Worm (Caenorhabditis elegans) whole organism, early embryonic: ENCODE results near the gene far-7.

Experiments used
- ama-1 ChIP-seq: fragments of 150-350 bp; optimal IDR thresholded peaks from 2 replicates; lab custom pipeline; 2014
- flt-1 ChIP-seq: fragments of 200-800 bp; sonication (Bioruptor generic); IDR thresholded peaks from 2 replicates; pipeline ENCODE4 v1.3.6; 2022; ENCODE audit warnings: missing genetic modification characterization, missing compliant biosample characterization
- hmbx-1 ChIP-seq: sonication (generic microtip); optimal IDR thresholded peaks from 2 replicates; lab custom pipeline; 2016; ENCODE audit warnings: mild to moderate bottlenecking, missing genetic modification characterization, missing compliant biosample characterization
- hmg-4 ChIP-seq: fragments of 200-800 bp; sonication (Bioruptor generic); optimal IDR thresholded peaks from 2 replicates; lab custom pipeline; 2018; ENCODE audit warnings: mild to moderate bottlenecking, missing genetic modification characterization, missing compliant biosample characterization
- pes-1 ChIP-seq: fragments of 200-800 bp; sonication (Bioruptor generic); IDR thresholded peaks from 2 replicates; pipeline ENCODE4 v1.3.6; 2022; ENCODE audit warnings: missing genetic modification reagents, missing genetic modification characterization, missing compliant biosample characterization
- scrt-1 ChIP-seq: fragments of 200-800 bp; sonication (Bioruptor generic); IDR thresholded peaks from 2 replicates; pipeline ENCODE4 v1.3.6; 2022; ENCODE audit warnings: missing genetic modification characterization, missing compliant biosample characterization
- sea-1 ChIP-seq: fragments of 200-800 bp; sonication (Bioruptor generic); conservative IDR thresholded peaks from 2 replicates; pipeline ENCODE4 v1.3.6; 2022; ENCODE audit warnings: missing genetic modification characterization, missing compliant biosample characterization
- tra-4 ChIP-seq: sonication (generic microtip); optimal IDR thresholded peaks from 2 replicates; lab custom pipeline; 2017; ENCODE audit warnings: missing genetic modification characterization, missing compliant biosample characterization

DNA sequence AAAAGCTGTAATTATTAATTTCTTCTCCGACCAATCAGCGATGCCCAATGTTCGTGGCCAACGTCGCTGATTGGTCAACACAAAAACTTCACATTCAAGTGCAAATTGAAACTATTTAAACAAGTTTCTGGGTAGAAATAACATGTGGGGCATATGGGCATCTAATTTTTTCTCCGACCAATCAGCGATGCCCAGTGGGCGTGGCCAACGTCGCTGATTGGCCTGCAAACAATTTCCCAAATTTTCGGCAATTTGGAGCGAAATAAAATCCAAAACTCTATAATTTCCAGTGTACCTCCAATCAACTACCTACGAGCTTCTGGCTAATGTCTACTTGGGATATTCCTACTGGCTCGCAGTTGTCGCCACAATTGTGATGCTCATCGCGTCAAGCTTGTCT, 21.7 kb downstream of the far-7 start:
- TF ChIP-seq ama-1 (lab: Kevin White, UChicago) (no peak), hmg-4 (no peak), flt-1 (GFP tag; lab: Robert Waterston, UW) (no peak), tra-4 (no peak), scrt-1 (GFP tag; lab: Robert Waterston, UW) (no peak), pes-1 (no peak), sea-1 (GFP tag; lab: Robert Waterston, UW) (no peak), hmbx-1 (tag; lab: Kevin White, UChicago) (no peak)
